Worm (Caenorhabditis elegans): ENCODE results near the gene lelo-2.

The lelo-2 gene

ce11 chrIII:1409139-1409538, 17.9 kb downstream of the lelo-2 start, which contains the start of gene Y82E9BR.22:
Y82E9BR.22 (minus strand) TSS chrIII:1409239.
- TF ChIP-seq ceh-82 (tag; optimal IDR thresholded peaks at IDR 0.05) (no peak), zag-1 (tag; optimal IDR thresholded peaks at IDR 0.05) (no peak), ceh-16 (tag; optimal IDR thresholded peaks at IDR 0.05) (no peak), nhr-77 (tag; optimal IDR thresholded peaks at IDR 0.05) (no peak), nhr-6 (tag; optimal IDR thresholded peaks at IDR 0.05) (no peak), ztf-11 (tag; optimal IDR thresholded peaks at IDR 0.05) (no peak), nhr-23 (tag; optimal IDR thresholded peaks at IDR 0.05) (no peak), sem-4 (tag; optimal IDR thresholded peaks at IDR 0.05) (no peak), unc-55 (GFP tag; optimal IDR thresholded peaks at IDR 0.05) (no peak)

ce11 chrIII:1403108-1403507, 23.9 kb downstream of the lelo-2 start, which contains the start of gene pals-18:
pals-18 (plus strand) TSS chrIII:1403408.
- TF ChIP-seq snpc-4 (tag; optimal IDR thresholded peaks at IDR 0.05) (no peak), dmd-4 (tag; optimal IDR thresholded peaks at IDR 0.05) (no peak), R02D3.7 (tag; optimal IDR thresholded peaks at IDR 0.05) (no peak), nhr-77 (tag; optimal IDR thresholded peaks at IDR 0.05) (no peak), nhr-11 (tag; optimal IDR thresholded peaks at IDR 0.05) (no peak), mbf-1 (tag; optimal IDR thresholded peaks at IDR 0.05) (no peak), ama-1 (optimal IDR thresholded peaks at IDR 0.05) (no peak), mab-5 (tag; optimal IDR thresholded peaks at IDR 0.05) (no peak), nhr-23 (tag; optimal IDR thresholded peaks at IDR 0.05) (no peak)

- TF ChIP-seq nhr-21 (tag; optimal IDR thresholded peaks at IDR 0.05) = no peak
- peak; percentile 82 for TF ChIP-seq fos-1 (tag; optimal IDR thresholded peaks at IDR 0.05)
Measured at ce11 chrIII:1401497-1401990, 25.5 kb downstream of the lelo-2 start, which contains the start of gene pals-19. pals-19 (plus strand) TSS chrIII:1401940.

- no peak for TF ChIP-seq nhr-12 (tag; optimal IDR thresholded peaks at IDR 0.05)
- no peak for TF ChIP-seq ztf-4 (tag; optimal IDR thresholded peaks at IDR 0.05)
- TF ChIP-seq nhr-77 (tag; optimal IDR thresholded peaks at IDR 0.05) = no peak
- no peak for TF ChIP-seq nhr-23 (tag; optimal IDR thresholded peaks at IDR 0.05)
- TF ChIP-seq lin-39 (tag; optimal IDR thresholded peaks at IDR 0.05) = no peak
- no peak for TF ChIP-seq zag-1 (tag; optimal IDR thresholded peaks at IDR 0.05)
- TF ChIP-seq nhr-129 (tag; optimal IDR thresholded peaks at IDR 0.05) = no peak
- TF ChIP-seq snpc-4 (tag; optimal IDR thresholded peaks at IDR 0.05) = no peak
- TF ChIP-seq ceh-82 (tag; optimal IDR thresholded peaks at IDR 0.05) = no peak
- no peak for TF ChIP-seq nhr-21 (tag; optimal IDR thresholded peaks at IDR 0.05)
- TF ChIP-seq ama-1 (optimal IDR thresholded peaks at IDR 0.05) = no peak
- no peak for TF ChIP-seq peb-1 (tag; optimal IDR thresholded peaks at IDR 0.05)
- no peak for TF ChIP-seq nhr-10 (tag; optimal IDR thresholded peaks at IDR 0.05)
- no peak for TF ChIP-seq crh-2 (tag; optimal IDR thresholded peaks at IDR 0.05)
- TF ChIP-seq nhr-6 (tag; optimal IDR thresholded peaks at IDR 0.05) = no peak
- TF ChIP-seq ztf-11 (tag; optimal IDR thresholded peaks at IDR 0.05) = no peak
- no peak for TF ChIP-seq sma-3 (GFP tag; optimal IDR thresholded peaks at IDR 0.05)
- TF ChIP-seq nhr-25 (tag; optimal IDR thresholded peaks at IDR 0.05) = no peak
Measured at ce11 chrIII:1399670-1400069, 27.4 kb downstream of the lelo-2 start, which contains the start of gene pals-16. pals-16 (plus strand) TSS chrIII:1399970.

ce11 chrIII:1398183-1398582, 28.8 kb downstream of the lelo-2 start:
- TF ChIP-seq fos-1 (tag; optimal IDR thresholded peaks at IDR 0.05) = peak; percentile 91
- TF ChIP-seq nhr-21 (tag; optimal IDR thresholded peaks at IDR 0.05) = no peak
- no peak for TF ChIP-seq lin-13 (GFP tag; optimal IDR thresholded peaks at IDR 0.05)
- peak; percentile 45 for TF ChIP-seq sma-9 (GFP tag; optimal IDR thresholded peaks at IDR 0.05)
- no peak for TF ChIP-seq sma-9 (tag; optimal IDR thresholded peaks at IDR 0.05)
- TF ChIP-seq nhr-237 (tag; optimal IDR thresholded peaks at IDR 0.05) = no peak
- TF ChIP-seq ceh-82 (tag; optimal IDR thresholded peaks at IDR 0.05) = no peak

- peak; percentile 49 for TF ChIP-seq fos-1 (tag; optimal IDR thresholded peaks at IDR 0.05)
- TF ChIP-seq blmp-1 (tag; optimal IDR thresholded peaks at IDR 0.05; ENCODE audit: insufficient read depth) = no peak
Measured at ce11 chrIII:1395355-1395754, 31.7 kb downstream of the lelo-2 start.
